Worm (Caenorhabditis elegans): ENCODE results near the gene meg-3.
A peak's percentile ranks its signal among the peaks of the same experiment; 100 is the strongest.

The meg-3 gene

ce11 chrX:1964411-1964810 lies 25.0 kb downstream of the meg-3 start:
- TF ChIP-seq elt-1 (tag; optimal IDR thresholded peaks at IDR 0.05; ENCODE audit: borderline replicate concordance, insufficient read depth) (no peak), zip-8 (tag; optimal IDR thresholded peaks at IDR 0.05) (no peak), mep-1 (tag; optimal IDR thresholded peaks at IDR 0.05) (no peak), nhr-12 (tag; optimal IDR thresholded peaks at IDR 0.05) (no peak), nhr-2 (tag; optimal IDR thresholded peaks at IDR 0.05) (no peak), lsy-2 (tag; optimal IDR thresholded peaks at IDR 0.05) (no peak), nhr-28 (tag; optimal IDR thresholded peaks at IDR 0.05) (no peak), unc-62 (GFP tag; optimal IDR thresholded peaks at IDR 0.05) (no peak), pha-4 (tag; optimal IDR thresholded peaks at IDR 0.05) (no peak), hlh-1 (tag; optimal IDR thresholded peaks at IDR 0.05) (no peak)

ce11 chrX:1962273-1962672 lies 27.1 kb downstream of the meg-3 start, which contains the start of gene F52D2.7:
TSS of gene F52D2.7 (plus strand) at chrX:1962573.
- TF ChIP-seq nhr-76 (tag; optimal IDR thresholded peaks at IDR 0.05) (no peak), blmp-1 (tag; optimal IDR thresholded peaks at IDR 0.05) (no peak), unc-62 (GFP tag; optimal IDR thresholded peaks at IDR 0.05) (no peak), mls-2 (tag; optimal IDR thresholded peaks at IDR 0.05) (no peak), elt-3 (tag; optimal IDR thresholded peaks at IDR 0.05) (no peak), mab-5 (tag; optimal IDR thresholded peaks at IDR 0.05) (no peak)

- TF ChIP-seq hlh-1 (tag; optimal IDR thresholded peaks at IDR 0.05) (peak; percentile 35), lin-13 (tag; optimal IDR thresholded peaks at IDR 0.05) (peak; percentile 16), elt-3 (tag; optimal IDR thresholded peaks at IDR 0.05) (no peak), zip-8 (tag; optimal IDR thresholded peaks at IDR 0.05) (no peak), nhr-2 (tag; optimal IDR thresholded peaks at IDR 0.05) (peak; percentile 20), ham-2 (GFP tag; optimal IDR thresholded peaks at IDR 0.05) (peak; percentile 66), nhr-237 (tag; optimal IDR thresholded peaks at IDR 0.05) (peak; percentile 19)
These were observed 28.3 kb downstream of the meg-3 start for ce11 chrX:1960895-1961715.

ce11 chrX:1959063-1959462 lies 30.3 kb downstream of the meg-3 start:
- TF ChIP-seq bed-3 (GFP tag; optimal IDR thresholded peaks at IDR 0.05) (no peak), snpc-4 (tag; optimal IDR thresholded peaks at IDR 0.05) (no peak), lin-13 (tag; optimal IDR thresholded peaks at IDR 0.05) (no peak), mep-1 (tag; optimal IDR thresholded peaks at IDR 0.05) (no peak), elt-3 (tag; optimal IDR thresholded peaks at IDR 0.05) (no peak), nhr-76 (tag; optimal IDR thresholded peaks at IDR 0.05) (no peak)

ce11 chrX:1939887-1940286 lies 49.5 kb downstream of the meg-3 start, which contains the start of gene Y59E1A.4:
TSS of gene Y59E1A.4 (minus strand) at chrX:1939987.
- TF ChIP-seq zip-8 (tag; optimal IDR thresholded peaks at IDR 0.05): no peak
- TF ChIP-seq drap-1 (GFP tag; optimal IDR thresholded peaks at IDR 0.05): no peak
- TF ChIP-seq nhr-76 (tag; optimal IDR thresholded peaks at IDR 0.05): no peak
- TF ChIP-seq elt-3 (tag; optimal IDR thresholded peaks at IDR 0.05): no peak
- TF ChIP-seq cnd-1 (tag; optimal IDR thresholded peaks at IDR 0.05): no peak
- no peak for TF ChIP-seq nhr-237 (tag; optimal IDR thresholded peaks at IDR 0.05)
- TF ChIP-seq ceh-83 (GFP tag; optimal IDR thresholded peaks at IDR 0.05): no peak

ce11 chrX:1939248-1939647 lies 50.2 kb downstream of the meg-3 start:
- no peak for TF ChIP-seq nhr-2 (tag; optimal IDR thresholded peaks at IDR 0.05)
- TF ChIP-seq mls-2 (tag; optimal IDR thresholded peaks at IDR 0.05): no peak
- no peak for TF ChIP-seq nhr-76 (tag; optimal IDR thresholded peaks at IDR 0.05)
- TF ChIP-seq ceh-83 (GFP tag; optimal IDR thresholded peaks at IDR 0.05): no peak
- TF ChIP-seq bed-3 (GFP tag; optimal IDR thresholded peaks at IDR 0.05): no peak
- TF ChIP-seq zip-8 (tag; optimal IDR thresholded peaks at IDR 0.05): no peak
- no peak for TF ChIP-seq elt-1 (tag; optimal IDR thresholded peaks at IDR 0.05; ENCODE audit: borderline replicate concordance, insufficient read depth)
- TF ChIP-seq ces-1 (GFP tag; optimal IDR thresholded peaks at IDR 0.05): no peak
- no peak for TF ChIP-seq mab-5 (tag; optimal IDR thresholded peaks at IDR 0.05)
- TF ChIP-seq sptf-1 (tag; optimal IDR thresholded peaks at IDR 0.05): no peak
- no peak for TF ChIP-seq unc-120 (tag; optimal IDR thresholded peaks at IDR 0.05; ENCODE audit: poor library complexity, severe bottlenecking)
- no peak for TF ChIP-seq pha-4 (tag; optimal IDR thresholded peaks at IDR 0.05)
- TF ChIP-seq lin-32 (GFP tag; optimal IDR thresholded peaks at IDR 0.05): no peak

All from whole organism, mixed stage, embryonic.